Fruit fly (Drosophila melanogaster) whole organism, embryonic: ENCODE measurements around the gene CG7985.

Experiments
- CG13894 ChIP-seq: fragments of 200-800 bp; sonication (Bioruptor generic); optimal IDR thresholded peaks from 3 replicates; lab custom pipeline; 2018; ENCODE audit warnings: missing biosample characterization, mild to moderate bottlenecking, missing genetic modification characterization, moderate library complexity
- CG14014 ChIP-seq: fragments of 200-800 bp; sonication (Bioruptor generic); IDR thresholded peaks from 2 replicates; pipeline ENCODE4 v1.3.6; 2022; ENCODE audit warnings: missing biosample characterization, missing genetic modification characterization
- CG1603 ChIP-seq: fragments of 200-800 bp; sonication (Bioruptor generic); optimal IDR thresholded peaks from 2 replicates; lab custom pipeline; 2019; ENCODE audit warnings: missing biosample characterization, mild to moderate bottlenecking, missing genetic modification characterization, moderate library complexity
- CG18011 ChIP-seq: fragments of 200-800 bp; sonication (Bioruptor generic); optimal IDR thresholded peaks from 2 replicates; lab custom pipeline; 2017; ENCODE audit warnings: missing biosample characterization, missing genetic modification characterization, mild to moderate bottlenecking, moderate library complexity, missing genotype
- CG18599 ChIP-seq: fragments of 200-800 bp; sonication (Bioruptor generic); optimal IDR thresholded peaks from 3 replicates; lab custom pipeline; 2017; ENCODE audit warnings: missing biosample characterization, missing genetic modification characterization, mild to moderate bottlenecking, moderate library complexity, missing genetic modification reagents
- CG18764 ChIP-seq: fragments of 200-800 bp; sonication (Bioruptor generic); optimal IDR thresholded peaks from 3 replicates; lab custom pipeline; 2016; ENCODE audit warnings: missing biosample characterization, missing genetic modification characterization
- CG2120 ChIP-seq: fragments of 200-800 bp; sonication (Bioruptor generic); optimal IDR thresholded peaks from 3 replicates; lab custom pipeline; 2016; ENCODE audit warnings: missing biosample characterization, missing genetic modification characterization
- CG32532 ChIP-seq: fragments of 200-800 bp; sonication (Bioruptor generic); IDR thresholded peaks from 2 replicates; pipeline ENCODE4 v1.3.6; 2022; ENCODE audit warnings: missing biosample characterization, missing genetic modification characterization
- CG4424 ChIP-seq: fragments of 200-800 bp; sonication (Bioruptor generic); optimal IDR thresholded peaks from 3 replicates; lab custom pipeline; 2016; ENCODE audit warnings: missing biosample characterization, missing genetic modification characterization
- CG8281 ChIP-seq: fragments of 200-800 bp; sonication (Bioruptor generic); optimal IDR thresholded peaks from 2 replicates; lab custom pipeline; 2018; ENCODE audit warnings: missing biosample characterization, mild to moderate bottlenecking, missing genetic modification characterization, moderate library complexity
- CG8944 ChIP-seq: fragments of 200-800 bp; sonication (Bioruptor generic); optimal IDR thresholded peaks from 3 replicates; lab custom pipeline; 2016; ENCODE audit warnings: missing biosample characterization, missing genetic modification characterization
- D19B ChIP-seq: fragments of 200-800 bp; sonication (Bioruptor generic); optimal IDR thresholded peaks from 2 replicates; lab custom pipeline; 2017; ENCODE audit warnings: missing biosample characterization, mild to moderate bottlenecking, missing genetic modification characterization
- Dp ChIP-seq: fragments of 200-800 bp; sonication (Bioruptor generic); optimal IDR thresholded peaks from 2 replicates; lab custom pipeline; 2018; ENCODE audit warnings: missing biosample characterization, mild to moderate bottlenecking, missing genetic modification characterization, moderate library complexity
- ERR ChIP-seq: fragments of 200-800 bp; sonication (Bioruptor generic); optimal IDR thresholded peaks from 2 replicates; lab custom pipeline; 2016; ENCODE audit warnings: missing biosample characterization, missing genetic modification characterization
- Ets65A ChIP-seq: fragments of 200-800 bp; sonication (Bioruptor generic); peaks from one replicate; lab custom pipeline; 2016; ENCODE audit warnings: missing biosample characterization, missing genetic modification characterization
- Hey ChIP-seq: fragments of 200-800 bp; sonication (Bioruptor generic); optimal IDR thresholded peaks from 3 replicates; lab custom pipeline; 2018; ENCODE audit warnings: missing biosample characterization, mild to moderate bottlenecking, missing genetic modification characterization
- Nf-YC ChIP-seq: fragments of 200-800 bp; optimal IDR thresholded peaks from 3 replicates; lab custom pipeline; 2019; ENCODE audit warnings: missing biosample characterization, mild to moderate bottlenecking, missing genetic modification characterization, moderate library complexity
- Oaz ChIP-seq: fragments of 200-800 bp; sonication (Bioruptor generic); IDR thresholded peaks from 2 replicates; pipeline ENCODE4 v1.3.6; 2022; ENCODE audit warnings: missing biosample characterization, missing genetic modification characterization
- Oli ChIP-seq: fragments of 200-800 bp; sonication (Bioruptor generic); optimal IDR thresholded peaks from 2 replicates; lab custom pipeline; 2018; ENCODE audit warnings: missing biosample characterization, mild to moderate bottlenecking, missing genetic modification characterization, moderate library complexity
- Pdp1 ChIP-seq, 2 experiments: fragments of 200-800 bp; sonication (Bioruptor generic); optimal IDR thresholded peaks; 3 replicates each; lab custom pipeline; 2016; ENCODE audit warnings: missing biosample characterization in 2 of 2, missing genetic modification characterization in 2 of 2, mild to moderate bottlenecking in 1 of 2, moderate library complexity in 1 of 2
- Sry-β ChIP-seq: fragments of 200-800 bp; sonication (Bioruptor generic); optimal IDR thresholded peaks from 2 replicates; lab custom pipeline; 2018; ENCODE audit warnings: missing biosample characterization, mild to moderate bottlenecking, missing genetic modification characterization, moderate library complexity
- ac ChIP-seq: fragments of 200-800 bp; sonication (Bioruptor generic); optimal IDR thresholded peaks from 3 replicates; lab custom pipeline; 2017; ENCODE audit warnings: missing biosample characterization, mild to moderate bottlenecking, missing genetic modification characterization
- al ChIP-seq: fragments of 200-800 bp; sonication (Bioruptor generic); IDR thresholded peaks from 2 replicates; pipeline ENCODE4 v1.3.6; 2022; ENCODE audit warnings: missing biosample characterization, missing genetic modification characterization
- ash1 ChIP-seq: fragments of 200-800 bp; sonication (Bioruptor generic); optimal IDR thresholded peaks from 2 replicates; lab custom pipeline; 2018; ENCODE audit warnings: missing biosample characterization, mild to moderate bottlenecking, missing genetic modification characterization
- bbx ChIP-seq: fragments of 200-800 bp; sonication (Bioruptor generic); IDR thresholded peaks from 2 replicates; pipeline ENCODE4 v1.3.6; 2022; ENCODE audit warnings: missing biosample characterization, missing genetic modification characterization; ENCODE audit not compliant: partially characterized antibody
- bigmax ChIP-seq: fragments of 200-800 bp; sonication (Bioruptor generic); optimal IDR thresholded peaks from 2 replicates; lab custom pipeline; 2018; ENCODE audit warnings: missing biosample characterization, mild to moderate bottlenecking, missing genetic modification characterization
- bsh ChIP-seq, 2 experiments: fragments of 200-800 bp; sonication (Bioruptor generic); optimal IDR thresholded peaks; 2 replicates each; lab custom pipeline; 2017 to 2018; ENCODE audit warnings: mild to moderate bottlenecking in 2 of 2, missing biosample characterization in 2 of 2, missing genetic modification characterization in 2 of 2, moderate library complexity in 1 of 2
- chinmo ChIP-seq: fragments of 200-800 bp; sonication (Bioruptor generic); IDR thresholded peaks from 4 replicates; pipeline ENCODE4 v1.3.6; 2022; ENCODE audit warnings: missing biosample characterization, missing genetic modification characterization; ENCODE audit not compliant: partially characterized antibody
- dati ChIP-seq: fragments of 200-800 bp; sonication (Bioruptor generic); IDR thresholded peaks from 2 replicates; pipeline ENCODE4 v1.3.6; 2022; ENCODE audit warnings: missing biosample characterization, missing genetic modification characterization
- gcm2 ChIP-seq: fragments of 200-800 bp; sonication (Bioruptor generic); optimal IDR thresholded peaks from 2 replicates; lab custom pipeline; 2016; ENCODE audit warnings: missing biosample characterization, missing genetic modification characterization
- ham ChIP-seq: fragments of 200-800 bp; sonication (Bioruptor generic); IDR thresholded peaks from 2 replicates; pipeline ENCODE4 v1.3.6; 2022; ENCODE audit warnings: missing biosample characterization, missing genetic modification characterization
- insv ChIP-seq, 2 experiments: fragments of 200-800 bp; sonication (Bioruptor generic); optimal IDR thresholded peaks; 3 replicates each; lab custom pipeline; 2016 to 2018; ENCODE audit warnings: missing biosample characterization in 2 of 2, missing genetic modification characterization in 2 of 2
- nerfin-1 ChIP-seq: fragments of 200-800 bp; sonication (Bioruptor generic); optimal IDR thresholded peaks from 3 replicates; lab custom pipeline; 2019; ENCODE audit warnings: missing biosample characterization, mild to moderate bottlenecking, missing genetic modification characterization, moderate library complexity
- odd ChIP-seq: fragments of 200-800 bp; sonication (Bioruptor generic); optimal IDR thresholded peaks from 2 replicates; lab custom pipeline; 2017; ENCODE audit warnings: missing biosample characterization, mild to moderate bottlenecking, missing genetic modification characterization
- onecut ChIP-seq: fragments of 200-800 bp; sonication (Bioruptor generic); IDR thresholded peaks from 2 replicates; pipeline ENCODE4 v1.3.6; 2022; ENCODE audit warnings: missing biosample characterization, missing genetic modification characterization
- p53 ChIP-seq: fragments of 200-800 bp; sonication (Bioruptor generic); optimal IDR thresholded peaks from 2 replicates; lab custom pipeline; 2016; ENCODE audit warnings: missing biosample characterization, missing genetic modification characterization
- phol ChIP-seq: fragments of 200-800 bp; sonication (Bioruptor generic); optimal IDR thresholded peaks from 3 replicates; lab custom pipeline; 2018; ENCODE audit warnings: missing biosample characterization, mild to moderate bottlenecking, missing genetic modification characterization, moderate library complexity
- pzg ChIP-seq: fragments of 200-800 bp; sonication (Bioruptor generic); optimal IDR thresholded peaks from 3 replicates; lab custom pipeline; 2018; ENCODE audit warnings: missing biosample characterization, mild to moderate bottlenecking, missing genetic modification characterization, moderate library complexity
- sens ChIP-seq: fragments of 200-800 bp; sonication (Bioruptor generic); peaks from one replicate; lab custom pipeline; 2016; ENCODE audit warnings: missing biosample characterization, missing genetic modification characterization
- sens-2 ChIP-seq: fragments of 200-800 bp; sonication (Bioruptor generic); IDR thresholded peaks from 2 replicates; pipeline ENCODE4 v1.3.6; 2022; ENCODE audit warnings: missing biosample characterization, missing genetic modification characterization
- sima ChIP-seq: fragments of 200-800 bp; sonication (Bioruptor generic); optimal IDR thresholded peaks from 2 replicates; lab custom pipeline; 2016; ENCODE audit warnings: missing biosample characterization, missing genetic modification characterization
- slp2 ChIP-seq: fragments of 200-800 bp; sonication (Bioruptor generic); optimal IDR thresholded peaks from 2 replicates; lab custom pipeline; 2016; ENCODE audit warnings: missing biosample characterization, missing genetic modification characterization
- tap ChIP-seq: fragments of 200-800 bp; optimal IDR thresholded peaks from 3 replicates; lab custom pipeline; 2019; ENCODE audit warnings: missing biosample characterization, mild to moderate bottlenecking, missing genetic modification characterization, moderate library complexity
- trem ChIP-seq: fragments of 200-800 bp; optimal IDR thresholded peaks from 3 replicates; lab custom pipeline; 2019; ENCODE audit warnings: missing biosample characterization, mild to moderate bottlenecking, missing genetic modification characterization, moderate library complexity
- ttk ChIP-seq: fragments of 200-800 bp; sonication (Bioruptor generic); IDR thresholded peaks from 2 replicates; pipeline ENCODE4 v2.1.2; 2022; ENCODE audit warnings: missing biosample characterization, missing genetic modification characterization
- tx ChIP-seq: fragments of 200-800 bp; sonication (Bioruptor generic); optimal IDR thresholded peaks from 2 replicates; lab custom pipeline; 2016; ENCODE audit warnings: missing biosample characterization, missing genetic modification characterization
- zfh2 ChIP-seq: fragments of 200-800 bp; sonication (Bioruptor generic); optimal IDR thresholded peaks from 2 replicates; lab custom pipeline; 2016; ENCODE audit warnings: missing biosample characterization, missing genetic modification characterization

CG7985 gene

dm6 chr3R:18156608-18157007 lies 43.0 kb upstream of the CG7985 start:
- TF ChIP-seq phol (tag; lab: Kevin White, UChicago) = peak; percentile 77
- peak in 1 of 2 experiments; percentile 87 for TF ChIP-seq insv (GFP tag; optimal IDR thresholded peaks at IDR 0.05; lab: Kevin White, UChicago)
- TF ChIP-seq al (GFP tag; lab: Robert Waterston, UW) = no peak
- no peak for TF ChIP-seq CG18011 (GFP tag; lab: Kevin White, UChicago)
- TF ChIP-seq ash1 = no peak

DNA sequence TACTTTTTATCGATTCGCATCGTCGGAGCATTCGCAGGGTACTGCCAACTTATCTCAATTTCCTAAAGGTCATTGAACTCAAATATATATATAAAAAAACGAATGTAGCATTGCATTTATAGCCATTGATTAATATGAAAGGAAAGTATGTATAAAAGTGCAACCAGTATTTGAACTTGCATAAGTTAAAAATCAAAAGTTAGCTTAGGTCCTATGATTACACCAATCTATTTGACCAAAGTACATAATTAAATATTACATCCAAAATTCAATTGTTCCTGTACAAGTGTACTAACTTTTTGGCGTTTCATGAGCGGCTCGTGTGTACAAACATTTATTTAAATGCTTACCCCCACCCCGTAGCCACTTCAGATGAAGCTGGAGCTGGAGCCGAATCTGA lies 42.2 kb upstream of the CG7985 start:
- TF ChIP-seq Oaz (GFP tag; lab: Robert Waterston, UW) (no peak), Sry-β (GFP tag; lab: Kevin White, UChicago) (no peak), ttk (0 out of 2 replicates have a peak, but pooled peaks have one; percentile 14), trem (tag; lab: Kevin White, UChicago) (peak; percentile 14), p53 (GFP tag; lab: Kevin White, UChicago) (no peak)

- no peak for TF ChIP-seq ERR (GFP tag; lab: Kevin White, UChicago)
- no peak for TF ChIP-seq dati
- no peak for TF ChIP-seq CG1603 (tag; lab: Kevin White, UChicago)
- TF ChIP-seq Dp = no peak
- TF ChIP-seq bigmax = no peak
- TF ChIP-seq ac (GFP tag; lab: Kevin White, UChicago) = no peak
- TF ChIP-seq CG4424 (GFP tag; lab: Kevin White, UChicago) = no peak
- no peak for TF ChIP-seq sens
- TF ChIP-seq D19B (GFP tag; lab: Kevin White, UChicago) = no peak
- no peak for TF ChIP-seq tap (tag; lab: Kevin White, UChicago)
- no peak for TF ChIP-seq tx
- no peak for TF ChIP-seq odd (GFP tag; lab: Kevin White, UChicago)
- no peak for TF ChIP-seq Oli
- TF ChIP-seq bsh (GFP tag; optimal IDR thresholded peaks at IDR 0.05; lab: Kevin White, UChicago) = no peak
- no peak for TF ChIP-seq Ets65A (GFP tag; lab: Kevin White, UChicago)
- no peak for TF ChIP-seq CG8944
- TF ChIP-seq CG2120 (GFP tag; lab: Kevin White, UChicago) = no peak
- TF ChIP-seq CG14014 (GFP tag; lab: Robert Waterston, UW) = no peak
- no peak for TF ChIP-seq CG8281 (tag; lab: Kevin White, UChicago)
Measured at dm6 chr3R:18158401-18158800, 41.3 kb upstream of the CG7985 start, which contains the start of gene CG14315. Gene CG14315, plus strand, starts transcription at chr3R:18158701.

dm6 chr3R:18160165-18160814 lies 39.4 kb upstream of the CG7985 start:
- TF ChIP-seq onecut (GFP tag; lab: Robert Waterston, UW) (peak; percentile 97), pzg (GFP tag; lab: Kevin White, UChicago) (no peak), bbx (GFP tag; lab: Robert Waterston, UW) (no peak), sima (GFP tag; lab: Kevin White, UChicago) (no peak), sens-2 (GFP tag; lab: Robert Waterston, UW) (no peak), slp2 (GFP tag; lab: Kevin White, UChicago) (no peak), zfh2 (no peak), chinmo (0 out of 4 replicates have a peak, but pooled peaks have one; percentile 16), CG18764 (GFP tag; lab: Kevin White, UChicago) (no peak), CG32532 (GFP tag; lab: Robert Waterston, UW) (no peak), ham (GFP tag; lab: Robert Waterston, UW) (no peak), CG13894 (tag; lab: Kevin White, UChicago) (peak; percentile 55), Pdp1 (GFP tag; optimal IDR thresholded peaks at IDR 0.05; lab: Kevin White, UChicago) (peak in 1 of 2 experiments; percentile 37), nerfin-1 (tag; lab: Kevin White, UChicago) (peak; percentile 28), CG18599 (GFP tag; lab: Kevin White, UChicago) (peak; percentile 42), Hey (peak; percentile 53), Nf-YC (tag; lab: Kevin White, UChicago) (peak; percentile 8), gcm2 (GFP tag; lab: Kevin White, UChicago) (no peak)
